Worm (Caenorhabditis elegans) whole organism, young adult: ENCODE data around the gene Y51A2A.12.

Experiments used
- B0035.1 ChIP-seq: sonication (generic microtip); optimal IDR thresholded peaks from 2 replicates; lab custom pipeline; 2016; ENCODE audit warnings: missing genetic modification characterization, mild to moderate bottlenecking, missing compliant biosample characterization, missing genotype, missing genetic modification reagents
- hmg-1.2 ChIP-seq: fragments of 200-800 bp; sonication (Bioruptor generic); IDR thresholded peaks from 2 replicates; pipeline ENCODE4 v1.3.6; 2022; ENCODE audit warnings: missing genetic modification reagents, missing genetic modification characterization, missing compliant biosample characterization
- lin-26 ChIP-seq: fragments of 200-800 bp; sonication (Bioruptor generic); IDR thresholded peaks from 2 replicates; pipeline ENCODE4 v1.3.6; 2022; ENCODE audit warnings: missing genetic modification reagents, missing genetic modification characterization, missing compliant biosample characterization
- pha-4 ChIP-seq: fragments of 150-350 bp; sonication (generic microtip); optimal IDR thresholded peaks from 2 replicates; lab custom pipeline; 2014; ENCODE audit warnings: missing biosample characterization, missing genetic modification reagents, missing genetic modification characterization
- rec-8 ChIP-seq, 2 experiments: sonication (generic microtip); optimal IDR thresholded peaks; 2 replicates each; lab custom pipeline; 2016; ENCODE audit warnings: mild to moderate bottlenecking in 2 of 2, missing genetic modification characterization in 2 of 2, missing genetic modification reagents in 2 of 2, missing genotype in 2 of 2, missing biosample characterization in 1 of 2, missing compliant biosample characterization in 1 of 2, moderate library complexity in 1 of 2
- sdz-38 ChIP-seq: sonication (generic microtip); optimal IDR thresholded peaks from 2 replicates; lab custom pipeline; 2016; ENCODE audit warnings: missing genotype, missing genetic modification characterization, missing compliant biosample characterization

DNA sequence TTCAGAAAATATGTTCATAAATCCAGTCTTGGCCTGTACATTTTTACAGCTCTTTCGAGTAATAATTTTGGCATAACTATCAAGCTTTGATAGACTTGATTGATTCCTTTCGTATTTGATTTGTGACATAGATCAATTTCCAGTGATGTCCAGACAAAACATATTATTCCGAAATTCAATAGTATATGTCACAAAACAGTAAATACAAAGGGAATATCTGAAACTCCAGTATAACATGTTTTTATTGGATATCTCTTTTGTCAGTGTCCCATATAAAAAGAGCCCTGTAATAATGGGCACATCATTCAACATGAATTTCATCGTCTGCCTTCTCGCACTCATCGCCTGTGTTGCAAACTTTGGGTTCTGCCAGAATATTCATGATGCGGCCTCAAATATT is 1.8 kb upstream of the Y51A2A.12 start, which contains the start of gene Y51A2A.4:
- TF ChIP-seq sdz-38 (tag; lab: Kevin White, UChicago) (no peak), rec-8 (tag; optimal IDR thresholded peaks at IDR 0.05; lab: Kevin White, UChicago) (no peak), B0035.1 (no peak), hmg-1.2 (GFP tag; lab: Robert Waterston, UW) (no peak), lin-26 (GFP tag; lab: Robert Waterston, UW) (no peak), pha-4 (tag; lab: Kevin White, UChicago) (no peak)
